Worm (Caenorhabditis elegans) whole organism, early embryonic: ENCODE data around the gene F18A11.2.

Experiments
- B0310.2 ChIP-seq: sonication (generic microtip); optimal IDR thresholded peaks from 2 replicates; lab custom pipeline; 2016; ENCODE audit warnings: mild to moderate bottlenecking, missing genetic modification characterization, missing compliant biosample characterization
- ama-1 ChIP-seq: fragments of 150-350 bp; optimal IDR thresholded peaks from 2 replicates; lab custom pipeline; 2014
- ceh-13 ChIP-seq: fragments of 200-800 bp; sonication (Bioruptor generic); optimal IDR thresholded peaks from 2 replicates; lab custom pipeline; 2018; ENCODE audit warnings: mild to moderate bottlenecking, missing genetic modification characterization, missing compliant biosample characterization
- flt-1 ChIP-seq: fragments of 200-800 bp; sonication (Bioruptor generic); IDR thresholded peaks from 2 replicates; pipeline ENCODE4 v1.3.6; 2022; ENCODE audit warnings: missing genetic modification characterization, missing compliant biosample characterization
- hmbx-1 ChIP-seq: sonication (generic microtip); optimal IDR thresholded peaks from 2 replicates; lab custom pipeline; 2016; ENCODE audit warnings: mild to moderate bottlenecking, missing genetic modification characterization, missing compliant biosample characterization
- hnd-1 ChIP-seq: sonication (generic microtip); optimal IDR thresholded peaks from 2 replicates; lab custom pipeline; 2016; ENCODE audit warnings: missing genetic modification characterization, missing compliant biosample characterization
- scrt-1 ChIP-seq: fragments of 200-800 bp; sonication (Bioruptor generic); IDR thresholded peaks from 2 replicates; pipeline ENCODE4 v1.3.6; 2022; ENCODE audit warnings: missing genetic modification characterization, missing compliant biosample characterization
- tbx-11 ChIP-seq: fragments of 200-800 bp; sonication (Bioruptor generic); IDR thresholded peaks from 2 replicates; pipeline ENCODE4 v1.3.6; 2022; ENCODE audit warnings: missing genetic modification characterization, missing compliant biosample characterization
- tra-4 ChIP-seq: sonication (generic microtip); optimal IDR thresholded peaks from 2 replicates; lab custom pipeline; 2017; ENCODE audit warnings: missing genetic modification characterization, missing compliant biosample characterization

DNA sequence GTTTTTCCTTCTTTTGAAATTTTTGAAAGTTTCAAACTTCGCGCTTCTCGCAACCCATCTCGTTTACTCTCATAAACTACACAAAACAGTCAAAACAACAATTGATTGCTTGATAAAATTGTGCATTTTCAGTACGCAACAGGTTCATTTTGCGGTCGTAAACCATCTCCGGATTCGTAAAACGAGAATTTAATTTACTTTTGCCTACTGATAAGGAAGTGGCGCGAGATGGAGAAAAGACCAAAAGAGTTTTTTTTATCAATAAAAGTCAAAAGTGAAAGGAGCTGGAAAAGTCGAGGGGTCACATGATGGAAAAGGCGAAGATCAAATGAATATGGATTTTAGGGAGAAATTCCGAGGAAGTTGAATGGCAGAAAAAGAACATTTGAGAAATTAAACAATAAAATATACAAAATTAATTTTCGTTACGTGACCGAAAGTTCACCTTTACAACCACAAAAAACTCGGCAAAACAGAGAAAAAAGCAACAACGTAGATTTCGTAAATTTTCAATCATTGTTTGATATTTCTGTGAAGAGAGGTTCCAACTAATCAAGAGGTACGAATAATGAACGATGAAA is 47.4 kb downstream of the F18A11.2 start, which contains the start of gene F42G4.6:
- TF ChIP-seq tbx-11 (GFP tag; lab: Robert Waterston, UW) = no peak
- no peak for TF ChIP-seq ama-1
- no peak for TF ChIP-seq tra-4 (tag; lab: Kevin White, UChicago)
- TF ChIP-seq flt-1 = no peak
- no peak for TF ChIP-seq ceh-13
- TF ChIP-seq B0310.2 (tag; lab: Kevin White, UChicago) = no peak
- TF ChIP-seq hmbx-1 (tag; lab: Kevin White, UChicago) = no peak
- no peak for TF ChIP-seq hnd-1
- TF ChIP-seq scrt-1 (GFP tag; lab: Robert Waterston, UW) = no peak
